Worm (Caenorhabditis elegans): ENCODE data around the gene T28D6.7.

ce11 chrIII:11391601-11392520, 45.6 kb upstream of the T28D6.7 start:
- no peak for TF ChIP-seq ceh-48 (tag; optimal IDR thresholded peaks at IDR 0.05)
- no peak for TF ChIP-seq ceh-19 (GFP tag; optimal IDR thresholded peaks at IDR 0.05)
- no peak for TF ChIP-seq ama-1 (optimal IDR thresholded peaks at IDR 0.05)

Data from whole organism, late embryonic.